Fruit fly (Drosophila melanogaster): ENCODE data around the gene Aplip1.

Aplip1 gene

dm6 chr3L:1247627-1248295 lies 51.6 kb downstream of the Aplip1 start, which contains the start of the genes Psf1 and Sac1 (continued):
- TF ChIP-seq CG9609 (GFP tag; optimal IDR thresholded peaks at IDR 0.05) (peak; percentile 36), Fer2 (tag; optimal IDR thresholded peaks at IDR 0.05) (no peak), CG6689 (GFP tag; IDR thresholded peaks at IDR 0.05) (peak; percentile 41; the same call in 1 of the 2 replicates), CG3726 (GFP tag; IDR thresholded peaks at IDR 0.05) (no peak), CG42726 (GFP tag; IDR thresholded peaks at IDR 0.05; ENCODE audit: partially characterized antibody) (peak; percentile 57; the same call in 1 of the 2 replicates), Eip74EF (GFP tag; optimal IDR thresholded peaks at IDR 0.05) (no peak), oc (tag; optimal IDR thresholded peaks at IDR 0.05) (no peak), caup (GFP tag; optimal IDR thresholded peaks at IDR 0.05; ENCODE audit: severe bottlenecking) (peak; percentile 23), CG15479 (GFP tag; optimal IDR thresholded peaks at IDR 0.05) (no peak), Nf-YC (tag; optimal IDR thresholded peaks at IDR 0.05) (no peak), Hr3 (GFP tag; optimal IDR thresholded peaks at IDR 0.05) (peak; percentile 21), ase (GFP tag; IDR thresholded peaks at IDR 0.05) (no peak), Asciz (GFP tag; optimal IDR thresholded peaks at IDR 0.05) (no peak), grau (tag; optimal IDR thresholded peaks at IDR 0.05) (peak; percentile 58), CG31388 (GFP tag; optimal IDR thresholded peaks at IDR 0.05) (no peak), Xrp1 (GFP tag; IDR thresholded peaks at IDR 0.05) (peak; percentile 45; the same call in 1 of the 2 replicates), D (optimal IDR thresholded peaks at IDR 0.05) (peak; percentile 5), D (GFP tag; optimal IDR thresholded peaks at IDR 0.05) (no peak), slbo (GFP tag; IDR thresholded peaks at IDR 0.05) (peak; percentile 64), sqz (GFP tag; optimal IDR thresholded peaks at IDR 0.05) (no peak), CG8924 (tag; optimal IDR thresholded peaks at IDR 0.05) (peak; percentile 10), sens-2 (GFP tag; IDR thresholded peaks at IDR 0.05) (no peak), CG10267 (tag; optimal IDR thresholded peaks at IDR 0.05) (peak; percentile 65), CG17568 (GFP tag; optimal IDR thresholded peaks at IDR 0.05) (no peak), Bdp1 (GFP tag; optimal IDR thresholded peaks at IDR 0.05) (peak; percentile 31), CG16815 (GFP tag; optimal IDR thresholded peaks at IDR 0.05) (peak; percentile 5), Adf1 (GFP tag; IDR thresholded peaks at IDR 0.05) (no peak; the same call in 1 of the 2 replicates), CG12659 (GFP tag; optimal IDR thresholded peaks at IDR 0.05) (peak; percentile 77), insv (GFP tag; optimal IDR thresholded peaks at IDR 0.05) (peak in 1 of 2 experiments; percentile 27), vnd (GFP tag; IDR thresholded peaks at IDR 0.05; ENCODE audit: partially characterized antibody) (peak; percentile 82), NC2α (GFP tag; optimal IDR thresholded peaks at IDR 0.05) (no peak), nmo (GFP tag; optimal IDR thresholded peaks at IDR 0.05) (peak; percentile 80), abd-A (tag; optimal IDR thresholded peaks at IDR 0.05) (no peak), wdn (GFP tag; IDR thresholded peaks at IDR 0.05) (no peak), CG10321 (GFP tag; IDR thresholded peaks at IDR 0.05) (no peak), Ptx1 (GFP tag; IDR thresholded peaks at IDR 0.05) (peak; percentile 61), ERR (GFP tag; optimal IDR thresholded peaks at IDR 0.05) (no peak), stwl (tag; optimal IDR thresholded peaks at IDR 0.05) (peak; percentile 42), CG4820 (GFP tag; optimal IDR thresholded peaks at IDR 0.05) (peak; percentile 36), CG1529 (GFP tag; optimal IDR thresholded peaks at IDR 0.05) (no peak), CG2678 (tag; optimal IDR thresholded peaks at IDR 0.05) (peak; percentile 48), CG3163 (GFP tag; optimal IDR thresholded peaks at IDR 0.05) (peak; percentile 32), CG2120 (GFP tag; optimal IDR thresholded peaks at IDR 0.05) (peak; percentile 78), unc-4 (GFP tag; IDR thresholded peaks at IDR 0.05; ENCODE audit: partially characterized antibody) (peak; percentile 89), Antp (GFP tag; optimal IDR thresholded peaks at IDR 0.05) (peak; percentile 72), CG14014 (GFP tag; IDR thresholded peaks at IDR 0.05) (no peak), Hand (GFP tag; optimal IDR thresholded peaks at IDR 0.05) (no peak), CG12104 (GFP tag; optimal IDR thresholded peaks at IDR 0.05) (no peak), fu2 (GFP tag; optimal IDR thresholded peaks at IDR 0.05) (peak; percentile 77)

All from whole organism, embryonic.